Fruit fly (Drosophila melanogaster) whole organism, embryonic: ENCODE data around the gene CG2104.
A peak's percentile ranks its signal among the peaks of the same experiment; 100 is the strongest.

Source experiments
- Blimp-1 ChIP-seq: fragments of 200-800 bp; sonication (Bioruptor generic); optimal IDR thresholded peaks from 3 replicates; lab custom pipeline; 2018; ENCODE audit warnings: missing biosample characterization, missing genetic modification characterization, mild to moderate bottlenecking, moderate library complexity, missing genetic modification reagents
- CG10654 ChIP-seq: fragments of 200-800 bp; sonication (Bioruptor generic); optimal IDR thresholded peaks from 2 replicates; lab custom pipeline; 2016; ENCODE audit warnings: missing biosample characterization, missing genetic modification characterization
- CG12155 ChIP-seq: fragments of 200-800 bp; sonication (Bioruptor generic); optimal IDR thresholded peaks from 3 replicates; lab custom pipeline; 2016; ENCODE audit warnings: missing biosample characterization, missing genetic modification characterization
- CG12391 ChIP-seq: fragments of 200-800 bp; sonication (Bioruptor generic); optimal IDR thresholded peaks from 3 replicates; lab custom pipeline; 2018; ENCODE audit warnings: missing biosample characterization, mild to moderate bottlenecking, missing genetic modification characterization, moderate library complexity
- CG14710 ChIP-seq: fragments of 200-800 bp; sonication (Bioruptor generic); optimal IDR thresholded peaks from 3 replicates; lab custom pipeline; 2019; ENCODE audit warnings: missing biosample characterization, mild to moderate bottlenecking, missing genetic modification characterization, moderate library complexity
- CG15269 ChIP-seq: fragments of 200-800 bp; sonication (Bioruptor generic); optimal IDR thresholded peaks from 2 replicates; lab custom pipeline; 2018; ENCODE audit warnings: missing biosample characterization, mild to moderate bottlenecking, missing genetic modification characterization, moderate library complexity
- CG1602 ChIP-seq: fragments of 200-800 bp; sonication (Bioruptor generic); optimal IDR thresholded peaks from 3 replicates; lab custom pipeline; 2016; ENCODE audit warnings: missing biosample characterization, missing genetic modification characterization
- CG17361 ChIP-seq: fragments of 200-800 bp; sonication (Bioruptor generic); IDR thresholded peaks from 3 replicates; pipeline ENCODE4 v1.3.6; 2022; ENCODE audit warnings: missing biosample characterization, missing genetic modification characterization
- CG17385 ChIP-seq: fragments of 200-800 bp; sonication (Bioruptor generic); optimal IDR thresholded peaks from 3 replicates; lab custom pipeline; 2018; ENCODE audit warnings: missing biosample characterization, mild to moderate bottlenecking, missing genetic modification characterization
- CG2116 ChIP-seq: fragments of 200-800 bp; sonication (Bioruptor generic); optimal IDR thresholded peaks from 3 replicates; lab custom pipeline; 2018; ENCODE audit warnings: missing biosample characterization, mild to moderate bottlenecking, missing genetic modification characterization
- CG2120 ChIP-seq: fragments of 200-800 bp; sonication (Bioruptor generic); optimal IDR thresholded peaks from 3 replicates; lab custom pipeline; 2016; ENCODE audit warnings: missing biosample characterization, missing genetic modification characterization
- CG2129 ChIP-seq: fragments of 200-800 bp; sonication (Bioruptor generic); IDR thresholded peaks from 2 replicates; pipeline ENCODE4 v1.3.6; 2022; ENCODE audit warnings: missing biosample characterization, missing genetic modification characterization; ENCODE audit not compliant: partially characterized antibody
- CG2199 ChIP-seq: fragments of 200-800 bp; sonication (Bioruptor generic); IDR thresholded peaks from 3 replicates; pipeline ENCODE4 v1.3.6; 2022; ENCODE audit warnings: missing biosample characterization, missing genetic modification characterization
- CG30020 ChIP-seq: fragments of 200-800 bp; optimal IDR thresholded peaks from 2 replicates; lab custom pipeline; 2019; ENCODE audit warnings: missing biosample characterization, mild to moderate bottlenecking, missing genetic modification characterization, moderate library complexity
- CG6765 ChIP-seq: fragments of 200-800 bp; sonication (Bioruptor generic); optimal IDR thresholded peaks from 3 replicates; lab custom pipeline; 2017; ENCODE audit warnings: missing biosample characterization, mild to moderate bottlenecking, missing genetic modification characterization
- CG8765 ChIP-seq: fragments of 200-800 bp; sonication (Bioruptor generic); IDR thresholded peaks from 2 replicates; pipeline ENCODE4 v1.3.6; 2022; ENCODE audit warnings: missing biosample characterization, missing genetic modification characterization
- CG9727 ChIP-seq: fragments of 200-800 bp; sonication (Bioruptor generic); optimal IDR thresholded peaks from 3 replicates; lab custom pipeline; 2017; ENCODE audit warnings: missing biosample characterization, mild to moderate bottlenecking, missing genetic modification characterization
- CG9797 ChIP-seq: fragments of 200-800 bp; sonication (Bioruptor generic); optimal IDR thresholded peaks from 3 replicates; lab custom pipeline; 2018; ENCODE audit warnings: missing biosample characterization, mild to moderate bottlenecking, missing genetic modification characterization
- CTCF ChIP-seq: fragments of 200-800 bp; sonication (Bioruptor generic); optimal IDR thresholded peaks from 2 replicates; lab custom pipeline; 2017; ENCODE audit warnings: missing biosample characterization, mild to moderate bottlenecking, missing genetic modification characterization, moderate library complexity
- CoRest ChIP-seq: fragments of 200-800 bp; sonication (Bioruptor generic); optimal IDR thresholded peaks from 3 replicates; lab custom pipeline; 2018; ENCODE audit warnings: missing biosample characterization, mild to moderate bottlenecking, missing genetic modification characterization, moderate library complexity
- D ChIP-seq, 2 experiments: fragments of 200-800 bp in 1 of 2; fragments of >200 bp in 1 of 2; sonication (Bioruptor generic) in 1 of 2; optimal IDR thresholded peaks; 2 replicates in 1 of 2; 3 replicates in 1 of 2; lab custom pipeline; 2017; ENCODE audit warnings: mild to moderate bottlenecking in 1 of 2, missing biosample characterization in 1 of 2, missing genetic modification characterization in 1 of 2, missing genetic modification reagents in 1 of 2
- D19A ChIP-seq: fragments of 200-800 bp; optimal IDR thresholded peaks from 3 replicates; lab custom pipeline; 2019; ENCODE audit warnings: missing biosample characterization, mild to moderate bottlenecking, missing genetic modification characterization, moderate library complexity
- Dll ChIP-seq: fragments of 200-800 bp; sonication (Bioruptor generic); IDR thresholded peaks from 4 replicates; pipeline ENCODE4 v1.3.6; 2022; ENCODE audit warnings: missing biosample characterization, missing genetic modification characterization; ENCODE audit not compliant: partially characterized antibody
- Dp ChIP-seq: fragments of 200-800 bp; sonication (Bioruptor generic); optimal IDR thresholded peaks from 2 replicates; lab custom pipeline; 2018; ENCODE audit warnings: missing biosample characterization, mild to moderate bottlenecking, missing genetic modification characterization, moderate library complexity
- Ets65A ChIP-seq: fragments of 200-800 bp; sonication (Bioruptor generic); peaks from one replicate; lab custom pipeline; 2016; ENCODE audit warnings: missing biosample characterization, missing genetic modification characterization
- Hey ChIP-seq: fragments of 200-800 bp; sonication (Bioruptor generic); optimal IDR thresholded peaks from 3 replicates; lab custom pipeline; 2018; ENCODE audit warnings: missing biosample characterization, mild to moderate bottlenecking, missing genetic modification characterization
- Hr51 ChIP-seq, 2 experiments: fragments of 200-800 bp; sonication (Bioruptor generic); optimal IDR thresholded peaks; 2 replicates in 1 of 2; 3 replicates in 1 of 2; lab custom pipeline; 2016 to 2018; ENCODE audit warnings: missing biosample characterization in 2 of 2, missing genetic modification characterization in 2 of 2, mild to moderate bottlenecking in 1 of 2, moderate library complexity in 1 of 2
- Kr ChIP-seq: fragments of 200-800 bp; sonication (Bioruptor generic); optimal IDR thresholded peaks from 2 replicates; lab custom pipeline; 2017; ENCODE audit warnings: missing biosample characterization, mild to moderate bottlenecking, missing genetic modification characterization
- Lhr ChIP-seq: fragments of 200-800 bp; sonication (Bioruptor generic); optimal IDR thresholded peaks from 3 replicates; lab custom pipeline; 2017; ENCODE audit warnings: mild to moderate bottlenecking, missing biosample characterization, missing genetic modification reagents, missing genetic modification characterization
- Oaz ChIP-seq: fragments of 200-800 bp; sonication (Bioruptor generic); IDR thresholded peaks from 2 replicates; pipeline ENCODE4 v1.3.6; 2022; ENCODE audit warnings: missing biosample characterization, missing genetic modification characterization
- Scr ChIP-seq: fragments of 200-800 bp; sonication (Bioruptor generic); IDR thresholded peaks from 2 replicates; pipeline ENCODE4 v1.3.6; 2022; ENCODE audit warnings: missing biosample characterization, missing genetic modification characterization; ENCODE audit not compliant: partially characterized antibody
- crp ChIP-seq, 2 experiments: fragments of 200-800 bp; sonication (Bioruptor generic); optimal IDR thresholded peaks; 2 replicates in 1 of 2; 3 replicates in 1 of 2; lab custom pipeline; 2017; ENCODE audit warnings: missing biosample characterization in 2 of 2, missing genetic modification characterization in 2 of 2, mild to moderate bottlenecking in 1 of 2, moderate library complexity in 1 of 2
- gfzf ChIP-seq: fragments of 200-800 bp; sonication (Bioruptor generic); optimal IDR thresholded peaks from 2 replicates; lab custom pipeline; 2016; ENCODE audit warnings: missing biosample characterization, mild to moderate bottlenecking, missing genetic modification characterization, moderate library complexity
- gsb-n ChIP-seq: fragments of 200-800 bp; sonication (Bioruptor generic); optimal IDR thresholded peaks from 3 replicates; lab custom pipeline; 2018; ENCODE audit warnings: missing biosample characterization, mild to moderate bottlenecking, missing genetic modification characterization
- inv ChIP-seq: fragments of 200-800 bp; sonication (Bioruptor generic); IDR thresholded peaks from 2 replicates; pipeline ENCODE4 v1.3.6; 2022; ENCODE audit warnings: missing biosample characterization, missing genetic modification characterization; ENCODE audit not compliant: partially characterized antibody
- mld ChIP-seq: fragments of 200-800 bp; sonication (Bioruptor generic); IDR thresholded peaks from 3 replicates; pipeline ENCODE4 v1.3.6; 2022; ENCODE audit warnings: missing biosample characterization, missing genetic modification characterization; ENCODE audit not compliant: partially characterized antibody
- nom ChIP-seq: fragments of 200-800 bp; sonication (Bioruptor generic); optimal IDR thresholded peaks from 2 replicates; lab custom pipeline; 2017; ENCODE audit warnings: missing biosample characterization, missing genetic modification characterization, mild to moderate bottlenecking, moderate library complexity, missing genetic modification reagents
- oc ChIP-seq: fragments of 200-800 bp; sonication (Bioruptor generic); optimal IDR thresholded peaks from 2 replicates; lab custom pipeline; 2018; ENCODE audit warnings: missing biosample characterization, mild to moderate bottlenecking, missing genetic modification characterization, moderate library complexity
- otp ChIP-seq: fragments of 200-800 bp; sonication (Bioruptor generic); IDR thresholded peaks from 3 replicates; pipeline ENCODE4, ENCODE4 v1.3.6; 2022; ENCODE audit warnings: missing biosample characterization, missing genetic modification characterization
- pb ChIP-seq: fragments of 200-800 bp; sonication (Bioruptor generic); optimal IDR thresholded peaks from 3 replicates; lab custom pipeline; 2016; ENCODE audit warnings: missing biosample characterization, missing genetic modification characterization
- pita ChIP-seq: fragments of 200-800 bp; sonication (Bioruptor generic); optimal IDR thresholded peaks from 2 replicates; lab custom pipeline; 2017; ENCODE audit warnings: missing biosample characterization, mild to moderate bottlenecking, missing genetic modification characterization
- pros ChIP-seq: fragments of 200-800 bp; sonication (Bioruptor generic); optimal IDR thresholded peaks from 3 replicates; lab custom pipeline; 2019; ENCODE audit warnings: missing biosample characterization, mild to moderate bottlenecking, missing genetic modification characterization, moderate library complexity
- ranshi ChIP-seq: fragments of 200-800 bp; sonication (Bioruptor generic); IDR thresholded peaks from 2 replicates; pipeline ENCODE4 v1.3.6; 2022; ENCODE audit warnings: missing biosample characterization, missing genetic modification characterization
- sens ChIP-seq: fragments of 200-800 bp; sonication (Bioruptor generic); peaks from one replicate; lab custom pipeline; 2016; ENCODE audit warnings: missing biosample characterization, missing genetic modification characterization
- sob ChIP-seq: fragments of 200-800 bp; sonication (Bioruptor generic); IDR thresholded peaks from 2 replicates; pipeline ENCODE4 v1.3.6; 2022; ENCODE audit warnings: missing biosample characterization, missing genetic modification characterization
- tll ChIP-seq, 2 experiments: fragments of 200-800 bp in 1 of 2; fragments of >200 bp in 1 of 2; sonication (Bioruptor generic) in 1 of 2; optimal IDR thresholded peaks; 2 replicates each; lab custom pipeline; 2017 to 2019; ENCODE audit warnings: missing biosample characterization in 2 of 2, missing genetic modification characterization in 2 of 2, mild to moderate bottlenecking in 1 of 2, moderate library complexity in 1 of 2
- twi ChIP-seq: fragments of 200-800 bp; optimal IDR thresholded peaks from 2 replicates; lab custom pipeline; 2019; ENCODE audit warnings: missing biosample characterization, mild to moderate bottlenecking, missing genetic modification characterization, moderate library complexity

CG2104 gene

DNA sequence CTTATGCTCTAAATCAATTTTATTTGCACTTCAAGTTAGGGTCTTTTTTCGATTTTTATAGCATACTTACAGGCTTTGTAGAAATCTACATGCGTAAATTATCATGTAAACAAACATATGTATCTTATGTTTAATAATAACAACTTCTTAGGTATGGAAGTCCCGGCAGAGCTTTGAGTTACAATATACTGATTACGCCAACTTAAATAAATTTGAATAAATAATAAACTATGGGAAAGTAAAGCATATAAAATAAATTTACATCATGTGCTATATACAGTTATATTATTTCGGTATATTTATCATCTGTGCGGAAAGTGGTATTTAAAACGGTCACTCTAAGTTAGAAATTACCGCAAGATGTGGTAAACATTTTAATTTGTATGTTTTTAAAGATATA is 40.1 kb upstream of the CG2104 start, which contains the start of gene CG1239 (continued):
- TF ChIP-seq gfzf (GFP tag; lab: Kevin White, UChicago) (peak; percentile 60), CG10654 (GFP tag; lab: Kevin White, UChicago) (no peak), CoRest (peak; percentile 21), pita (GFP tag; lab: Kevin White, UChicago) (peak; percentile 18), Ets65A (GFP tag; lab: Kevin White, UChicago) (no peak), nom (no peak), CG9797 (GFP tag; lab: Kevin White, UChicago) (peak; percentile 78), CG2116 (peak; percentile 24), crp (GFP tag; optimal IDR thresholded peaks at IDR 0.05; lab: Kevin White, UChicago) (peak in 1 of 2 experiments; percentile 58), D19A (tag; lab: Kevin White, UChicago) (peak; percentile 3), Scr (GFP tag; lab: Robert Waterston, UW) (0 out of 2 replicates have a peak, but pooled peaks have one; percentile 23), CG2129 (no peak), Dp (GFP tag; lab: Kevin White, UChicago) (peak; percentile 39), CG17361 (GFP tag; lab: Robert Waterston, UW) (peak; percentile 42; the same call in 2 of the 3 replicates), sob (GFP tag; lab: Robert Waterston, UW) (no peak), sens (GFP tag; lab: Kevin White, UChicago) (peak; percentile 76), CG30020 (tag; lab: Kevin White, UChicago) (peak; percentile 63), Lhr (GFP tag; lab: Kevin White, UChicago) (peak; percentile 60), CG14710 (tag; lab: Kevin White, UChicago) (peak; percentile 60), CG17385 (GFP tag; lab: Kevin White, UChicago) (no peak), CTCF (GFP tag; lab: Kevin White, UChicago) (peak; percentile 73), CG12391 (no peak)

DNA sequence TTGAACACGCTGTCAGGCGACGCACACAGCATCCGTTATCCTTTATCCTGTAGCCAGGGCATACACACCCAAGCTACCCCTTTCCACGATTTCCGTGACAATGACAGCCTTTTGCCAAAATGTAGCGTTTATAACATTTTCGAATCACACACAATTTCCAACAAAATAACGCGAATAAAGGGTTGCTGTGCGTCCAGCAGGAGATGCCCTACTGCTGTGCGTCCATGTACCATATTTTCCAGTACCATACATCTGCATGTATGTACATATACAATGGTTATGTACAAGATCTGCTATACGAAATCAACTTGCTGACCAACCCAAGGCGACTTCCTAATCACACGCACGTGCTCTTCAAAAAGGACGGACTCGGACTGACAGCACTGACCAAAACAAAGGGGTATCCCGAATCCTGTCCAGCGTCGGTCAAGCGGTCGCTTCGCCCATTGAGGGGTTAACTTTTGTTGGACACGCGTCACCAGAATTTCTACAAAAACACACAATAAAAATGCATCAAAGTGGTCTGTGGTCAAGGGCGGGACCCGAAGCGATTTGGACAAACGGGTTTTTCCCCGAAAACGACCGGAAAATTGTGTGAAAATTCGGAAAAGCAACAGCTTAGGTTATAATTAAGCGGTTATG is 34.8 kb upstream of the CG2104 start:
- TF ChIP-seq CG2199 (GFP tag; lab: Robert Waterston, UW) (no peak), CG15269 (no peak), Ets65A (GFP tag; lab: Kevin White, UChicago) (peak; percentile 78), Kr (peak; percentile 67), Hey (tag; lab: Kevin White, UChicago) (peak; percentile 54), tll (GFP tag; optimal IDR thresholded peaks at IDR 0.05; lab: Kevin White, UChicago) (peak in 1 of 2 experiments; percentile 95), Oaz (GFP tag; lab: Robert Waterston, UW) (0 out of 2 replicates have a peak, but pooled peaks have one; percentile 7), mld (no peak), D (optimal IDR thresholded peaks at IDR 0.05; lab: Kevin White, UChicago) (peak; percentile 75), D (GFP tag; optimal IDR thresholded peaks at IDR 0.05; lab: Kevin White, UChicago) (no peak), twi (tag; lab: Kevin White, UChicago) (peak; percentile 58), oc (tag; lab: Kevin White, UChicago) (no peak), CG1602 (GFP tag; lab: Kevin White, UChicago) (no peak), Hr51 (GFP tag; optimal IDR thresholded peaks at IDR 0.05; lab: Kevin White, UChicago) (no peak), gsb-n (tag; lab: Kevin White, UChicago) (peak; percentile 41)

dm6 chr3R:5723122-5723521 is 30.0 kb upstream of the CG2104 start:
- TF ChIP-seq Ets65A (GFP tag; lab: Kevin White, UChicago) (no peak), CG10654 (GFP tag; lab: Kevin White, UChicago) (no peak), ranshi (no peak), inv (GFP tag; lab: Robert Waterston, UW) (no peak), pros (GFP tag; lab: Kevin White, UChicago) (peak; percentile 57), Dll (no peak), otp (no peak), CG12155 (GFP tag; lab: Kevin White, UChicago) (no peak), pb (GFP tag; lab: Kevin White, UChicago) (no peak), oc (tag; lab: Kevin White, UChicago) (peak; percentile 50), CG9727 (no peak), Blimp-1 (GFP tag; lab: Kevin White, UChicago) (no peak), CG8765 (GFP tag; lab: Robert Waterston, UW) (no peak), CG6765 (no peak), CG2120 (no peak)
